Fruit fly (Drosophila melanogaster): ENCODE measurements around the gene Cp38.
A peak's percentile ranks its signal among the peaks of the same experiment; 100 is the strongest.

DNA sequence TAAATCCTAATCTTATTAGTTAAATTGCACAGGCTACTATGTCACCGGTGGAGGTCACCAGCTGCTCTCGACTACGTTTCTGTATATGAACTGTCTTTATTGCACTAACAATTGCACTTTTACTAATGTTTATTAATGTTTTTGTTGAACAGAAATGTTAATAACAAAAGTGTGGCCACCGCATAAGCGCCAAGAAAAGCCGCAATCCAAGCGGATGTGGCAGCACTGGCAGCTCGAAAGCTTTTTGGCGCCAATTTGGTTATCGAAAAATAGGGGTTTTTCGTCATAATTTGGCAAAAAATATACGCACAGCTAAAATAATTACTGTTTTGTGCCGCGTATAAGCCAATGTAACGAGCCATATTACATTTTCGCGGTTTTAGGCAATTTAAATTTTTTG is 39.5 kb upstream of the Cp38 start, which contains the start of gene CG12123:
- TF ChIP-seq Rel (GFP tag; optimal IDR thresholded peaks at IDR 0.05) (no peak), Rel (tag; optimal IDR thresholded peaks at IDR 0.05) (peak; percentile 7), Vsx2 (GFP tag; optimal IDR thresholded peaks at IDR 0.05; ENCODE audit: partially characterized antibody) (no peak), dl (GFP tag; optimal IDR thresholded peaks at IDR 0.05; ENCODE audit: insufficient read depth in 1 of 2, partially characterized antibody in 2 of 2) (no peak), sage (GFP tag; optimal IDR thresholded peaks at IDR 0.05) (no peak), Dfd (GFP tag; optimal IDR thresholded peaks at IDR 0.05) (no peak), CG9705 (GFP tag; optimal IDR thresholded peaks at IDR 0.05) (no peak), sv (GFP tag; optimal IDR thresholded peaks at IDR 0.05) (no peak), h (GFP tag; optimal IDR thresholded peaks at IDR 0.05) (no peak), pan (optimal IDR thresholded peaks at IDR 0.05) (no peak), ey (GFP tag; optimal IDR thresholded peaks at IDR 0.05) (no peak), Myc (optimal IDR thresholded peaks at IDR 0.05) (no peak), rgr (GFP tag; optimal IDR thresholded peaks at IDR 0.05) (no peak), br (GFP tag; optimal IDR thresholded peaks at IDR 0.05) (no peak)

Measured in whole organism, wandering third instar larva.